Worm (Caenorhabditis elegans) whole organism, early embryonic: ENCODE measurements around the gene abf-4.

Source experiments
- B0310.2 ChIP-seq: sonication (generic microtip); optimal IDR thresholded peaks from 2 replicates; lab custom pipeline; 2016; ENCODE audit warnings: mild to moderate bottlenecking, missing genetic modification characterization, missing compliant biosample characterization
- F13C5.2 ChIP-seq: sonication (generic microtip); optimal IDR thresholded peaks from 2 replicates; lab custom pipeline; 2017; ENCODE audit warnings: mild to moderate bottlenecking, missing genetic modification characterization, inconsistent platforms, missing compliant biosample characterization
- aly-1 ChIP-seq: sonication (generic microtip); optimal IDR thresholded peaks from 2 replicates; lab custom pipeline; 2016; ENCODE audit warnings: missing genetic modification characterization, missing compliant biosample characterization
- ama-1 ChIP-seq: fragments of 150-350 bp; optimal IDR thresholded peaks from 2 replicates; lab custom pipeline; 2014
- ceh-36 ChIP-seq: sonication (generic microtip); optimal IDR thresholded peaks from 2 replicates; lab custom pipeline; 2016; ENCODE audit warnings: missing genetic modification characterization, inconsistent platforms, missing compliant biosample characterization
- flt-1 ChIP-seq: fragments of 200-800 bp; sonication (Bioruptor generic); IDR thresholded peaks from 2 replicates; pipeline ENCODE4 v1.3.6; 2022; ENCODE audit warnings: missing genetic modification characterization, missing compliant biosample characterization
- hmbx-1 ChIP-seq: sonication (generic microtip); optimal IDR thresholded peaks from 2 replicates; lab custom pipeline; 2016; ENCODE audit warnings: mild to moderate bottlenecking, missing genetic modification characterization, missing compliant biosample characterization
- hmg-4 ChIP-seq: fragments of 200-800 bp; sonication (Bioruptor generic); optimal IDR thresholded peaks from 2 replicates; lab custom pipeline; 2018; ENCODE audit warnings: mild to moderate bottlenecking, missing genetic modification characterization, missing compliant biosample characterization
- hnd-1 ChIP-seq: sonication (generic microtip); optimal IDR thresholded peaks from 2 replicates; lab custom pipeline; 2016; ENCODE audit warnings: missing genetic modification characterization, missing compliant biosample characterization
- pes-1 ChIP-seq: fragments of 200-800 bp; sonication (Bioruptor generic); IDR thresholded peaks from 2 replicates; pipeline ENCODE4 v1.3.6; 2022; ENCODE audit warnings: missing genetic modification reagents, missing genetic modification characterization, missing compliant biosample characterization
- scrt-1 ChIP-seq: fragments of 200-800 bp; sonication (Bioruptor generic); IDR thresholded peaks from 2 replicates; pipeline ENCODE4 v1.3.6; 2022; ENCODE audit warnings: missing genetic modification characterization, missing compliant biosample characterization
- sea-1 ChIP-seq: fragments of 200-800 bp; sonication (Bioruptor generic); conservative IDR thresholded peaks from 2 replicates; pipeline ENCODE4 v1.3.6; 2022; ENCODE audit warnings: missing genetic modification characterization, missing compliant biosample characterization
- tbx-11 ChIP-seq: fragments of 200-800 bp; sonication (Bioruptor generic); IDR thresholded peaks from 2 replicates; pipeline ENCODE4 v1.3.6; 2022; ENCODE audit warnings: missing genetic modification characterization, missing compliant biosample characterization
- tra-4 ChIP-seq: sonication (generic microtip); optimal IDR thresholded peaks from 2 replicates; lab custom pipeline; 2017; ENCODE audit warnings: missing genetic modification characterization, missing compliant biosample characterization

DNA sequence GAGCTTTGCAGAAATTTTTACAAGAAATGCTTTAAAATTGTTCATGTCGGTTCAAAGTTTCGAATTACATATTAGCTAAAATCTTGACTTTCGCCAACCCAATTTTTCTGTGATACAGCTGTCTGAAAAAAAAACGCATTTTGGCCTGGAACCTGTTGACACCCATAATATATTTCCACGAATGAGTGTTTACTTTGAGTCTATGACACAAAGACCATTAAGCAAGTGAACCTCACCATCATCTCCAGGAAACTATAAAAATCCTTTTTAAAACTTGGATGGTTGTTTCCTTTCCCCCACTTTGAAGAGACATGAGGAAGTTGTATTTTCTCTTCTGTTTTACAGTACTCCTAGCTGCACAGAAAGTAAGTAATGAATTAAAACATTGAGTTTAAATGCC, 16.1 kb upstream of the abf-4 start, which contains the start of gene clec-263:
- TF ChIP-seq pes-1 (GFP tag; lab: Robert Waterston, UW) (no peak), ama-1 (no peak), hmg-4 (GFP tag; lab: Kevin White, UChicago) (no peak), B0310.2 (tag; lab: Kevin White, UChicago) (no peak), tra-4 (tag; lab: Kevin White, UChicago) (no peak), hnd-1 (tag; lab: Kevin White, UChicago) (no peak), aly-1 (tag; lab: Kevin White, UChicago) (no peak), ceh-36 (no peak), hmbx-1 (no peak), tbx-11 (GFP tag; lab: Robert Waterston, UW) (no peak), flt-1 (GFP tag; lab: Robert Waterston, UW) (no peak), scrt-1 (GFP tag; lab: Robert Waterston, UW) (no peak), F13C5.2 (tag; lab: Kevin White, UChicago) (no peak), sea-1 (GFP tag; lab: Robert Waterston, UW) (no peak)
